Fruit fly (Drosophila melanogaster): Measurements from ENCODE around the gene CG12708.

The CG12708 gene

dm6 chrX:15696854-15697540 is 21.7 kb downstream of the CG12708 start, which contains the start of gene CG8128 (continued):
- TF ChIP-seq bab2 (GFP tag; optimal IDR thresholded peaks at IDR 0.05) (peak; percentile 9), slbo (GFP tag; IDR thresholded peaks at IDR 0.05) (peak; percentile 18; the same call in 1 of the 2 replicates), HLH54F (GFP tag; optimal IDR thresholded peaks at IDR 0.05) (peak; percentile 3), CG15479 (GFP tag; optimal IDR thresholded peaks at IDR 0.05) (peak; percentile 54), CG14710 (tag; optimal IDR thresholded peaks at IDR 0.05) (peak; percentile 24), CG3407 (GFP tag; optimal IDR thresholded peaks at IDR 0.05) (no peak), sisA (GFP tag; IDR thresholded peaks at IDR 0.05) (0 out of 2 replicates have a peak, but pooled peaks have one; percentile 9), CG2889 (GFP tag; IDR thresholded peaks at IDR 0.05) (no peak), D (optimal IDR thresholded peaks at IDR 0.05) (no peak), D (GFP tag; optimal IDR thresholded peaks at IDR 0.05) (no peak), CG13424 (tag; optimal IDR thresholded peaks at IDR 0.05) (peak; percentile 28), CG2120 (GFP tag; optimal IDR thresholded peaks at IDR 0.05) (peak; percentile 32), CG7839 (tag; optimal IDR thresholded peaks at IDR 0.05) (peak; percentile 16), phol (tag; optimal IDR thresholded peaks at IDR 0.05) (peak; percentile 15), Ets97D (GFP tag; optimal IDR thresholded peaks at IDR 0.05) (peak; percentile 12), CG2712 (tag; optimal IDR thresholded peaks at IDR 0.05) (peak; percentile 14), CG11504 (tag; optimal IDR thresholded peaks at IDR 0.05) (peak; percentile 2), CG1603 (tag; optimal IDR thresholded peaks at IDR 0.05) (peak; percentile 42), B-H2 (GFP tag; optimal IDR thresholded peaks at IDR 0.05) (no peak), CG8290 (GFP tag; optimal IDR thresholded peaks at IDR 0.05) (no peak), CG8290 (tag; optimal IDR thresholded peaks at IDR 0.05) (peak in 1 of 2 experiments; percentile 56), pzg (GFP tag; optimal IDR thresholded peaks at IDR 0.05) (peak; percentile 45), insv (GFP tag; optimal IDR thresholded peaks at IDR 0.05) (peak; percentile 91 to 98), CG12391 (tag; optimal IDR thresholded peaks at IDR 0.05) (peak; percentile 2), Sry-β (GFP tag; optimal IDR thresholded peaks at IDR 0.05) (peak; percentile 94), CG11085 (GFP tag; IDR thresholded peaks at IDR 0.05) (no peak), CG32532 (GFP tag; IDR thresholded peaks at IDR 0.05) (peak; percentile 21; the same call in 1 of the 2 replicates), Dref (GFP tag; IDR thresholded peaks at IDR 0.05) (peak; percentile 36; the same call in 1 of the 2 replicates), Myb (GFP tag; optimal IDR thresholded peaks at IDR 0.05) (no peak), Sin3A (optimal IDR thresholded peaks at IDR 0.05) (peak; percentile 42), esg (GFP tag; conservative IDR thresholded peaks at IDR 0.05) (peak; percentile 15; the same call in 1 of the 2 replicates), CG17186 (GFP tag; optimal IDR thresholded peaks at IDR 0.05) (peak; percentile 33), row (GFP tag; IDR thresholded peaks at IDR 0.05) (peak; percentile 78), CG7928 (GFP tag; optimal IDR thresholded peaks at IDR 0.05) (peak; percentile 90), hkb (optimal IDR thresholded peaks at IDR 0.05) (peak; percentile 60), hkb (GFP tag; IDR thresholded peaks at IDR 0.05) (no peak), CG5180 (GFP tag; optimal IDR thresholded peaks at IDR 0.05) (no peak), CG3847 (GFP tag; IDR thresholded peaks at IDR 0.05) (no peak), mam (GFP tag; optimal IDR thresholded peaks at IDR 0.05) (peak; percentile 13), prd (optimal IDR thresholded peaks at IDR 0.05) (no peak), prd (GFP tag; IDR thresholded peaks at IDR 0.05) (0 out of 3 replicates have a peak, but pooled peaks have one; percentile 32), BEAF-32 (GFP tag; optimal IDR thresholded peaks at IDR 0.05) (peak; percentile 50)
